Worm (Caenorhabditis elegans): Measurements from ENCODE around the gene T24H10.4.

Gene T24H10.4

DNA sequence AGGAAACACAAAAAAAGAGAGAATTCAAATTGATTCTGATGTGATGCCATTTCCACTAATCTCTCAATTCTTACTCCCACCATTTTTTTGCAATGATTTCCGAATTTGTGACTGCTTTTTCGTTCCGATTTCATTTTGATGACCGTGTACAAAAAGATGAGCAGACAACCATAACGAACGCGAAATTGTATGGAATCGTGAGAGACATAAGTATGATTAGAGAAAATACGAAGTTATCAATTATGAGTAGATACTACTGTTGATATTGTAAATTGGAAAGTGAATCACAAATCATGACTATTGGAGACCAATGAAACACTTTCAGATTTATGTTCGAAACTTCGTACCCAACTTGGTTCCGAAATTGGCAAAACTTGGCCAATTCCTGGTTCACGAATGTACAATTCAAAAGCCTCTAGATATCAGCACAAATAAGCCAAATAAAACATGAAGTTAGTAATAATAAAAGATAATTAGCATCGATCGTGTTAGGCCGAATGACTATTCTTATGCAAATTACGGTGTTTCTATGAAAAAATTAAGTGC is 2.2 kb downstream of the T24H10.4 start:
- TF ChIP-seq elt-2 (tag; optimal IDR thresholded peaks at IDR 0.05) (peak; percentile 37), jun-1 (tag; optimal IDR thresholded peaks at IDR 0.05) (no peak), nhr-76 (tag; optimal IDR thresholded peaks at IDR 0.05) (no peak), pqm-1 (tag; optimal IDR thresholded peaks at IDR 0.05) (peak; percentile 59)

DNA sequence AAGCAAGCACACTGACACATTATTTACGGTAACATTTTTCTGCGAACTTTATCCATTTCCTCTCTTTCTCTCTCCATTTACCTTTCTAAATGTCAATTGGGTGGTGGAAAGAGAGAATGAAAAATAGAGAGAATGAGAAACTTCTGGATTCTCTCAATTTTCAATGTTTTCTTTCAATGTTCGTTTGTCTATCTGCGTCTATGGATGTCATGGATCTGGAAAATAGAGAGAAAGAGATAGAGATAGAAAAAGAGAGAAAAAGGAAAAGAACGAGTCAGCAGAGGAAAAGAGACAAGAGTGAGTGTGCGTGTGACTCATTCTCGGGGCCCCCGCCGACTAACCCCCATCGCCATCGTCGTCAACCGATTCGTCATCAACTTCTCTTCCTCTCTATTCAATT is 3.5 kb downstream of the T24H10.4 start, which contains the start of gene jun-1:
TSS of gene jun-1 (plus strand) at position 307 of the 400 bp plus-strand sequence.
- TF ChIP-seq elt-2 (tag; optimal IDR thresholded peaks at IDR 0.05) = no peak
- TF ChIP-seq mdl-1 (tag; optimal IDR thresholded peaks at IDR 0.05) = peak; percentile 52
- TF ChIP-seq unc-39 (tag; optimal IDR thresholded peaks at IDR 0.05) = no peak
- no peak for TF ChIP-seq ceh-16 (tag; optimal IDR thresholded peaks at IDR 0.05)
- peak; percentile 99 for TF ChIP-seq nhr-23 (tag; optimal IDR thresholded peaks at IDR 0.05)
- TF ChIP-seq ztf-11 (tag; optimal IDR thresholded peaks at IDR 0.05) = no peak
- TF ChIP-seq pha-4 (tag; optimal IDR thresholded peaks at IDR 0.05) = peak; percentile 98
- no peak for TF ChIP-seq egl-5 (tag; optimal IDR thresholded peaks at IDR 0.05)
- no peak for TF ChIP-seq jun-1 (tag; optimal IDR thresholded peaks at IDR 0.05)
- TF ChIP-seq nhr-237 (tag; optimal IDR thresholded peaks at IDR 0.05) = no peak
- TF ChIP-seq zag-1 (tag; optimal IDR thresholded peaks at IDR 0.05) = no peak
- TF ChIP-seq nfya-1 (tag; optimal IDR thresholded peaks at IDR 0.05; ENCODE audit: insufficient read depth) = peak; percentile 82
- peak; percentile 82 for TF ChIP-seq nhr-43 (tag; optimal IDR thresholded peaks at IDR 0.05; ENCODE audit: poor library complexity, severe bottlenecking)
- no peak for TF ChIP-seq nhr-76 (tag; optimal IDR thresholded peaks at IDR 0.05)
- TF ChIP-seq daf-12 (tag; optimal IDR thresholded peaks at IDR 0.05) = no peak
- no peak for TF ChIP-seq mml-1 (tag; optimal IDR thresholded peaks at IDR 0.05)
- no peak for TF ChIP-seq fkh-2 (tag; optimal IDR thresholded peaks at IDR 0.05)
- TF ChIP-seq snpc-4 (tag; optimal IDR thresholded peaks at IDR 0.05) = peak; percentile 39
- TF ChIP-seq ceh-9 (tag; optimal IDR thresholded peaks at IDR 0.05) = no peak
- peak; percentile 38 for TF ChIP-seq nhr-77 (tag; optimal IDR thresholded peaks at IDR 0.05)
- peak; percentile 55 for TF ChIP-seq unc-62 (GFP tag; optimal IDR thresholded peaks at IDR 0.05)
- peak; percentile 67 for TF ChIP-seq hmg-11 (tag; optimal IDR thresholded peaks at IDR 0.05)
- peak; percentile 56 for TF ChIP-seq nhr-11 (tag; optimal IDR thresholded peaks at IDR 0.05)
- TF ChIP-seq aly-2 (tag; optimal IDR thresholded peaks at IDR 0.05) = no peak
- TF ChIP-seq ZK546.5 (tag; optimal IDR thresholded peaks at IDR 0.05) = no peak
- TF ChIP-seq fkh-10 (GFP tag; optimal IDR thresholded peaks at IDR 0.05) = peak; percentile 22
- peak; percentile 39 for TF ChIP-seq elt-1 (tag; optimal IDR thresholded peaks at IDR 0.05)
- TF ChIP-seq elt-3 (tag; optimal IDR thresholded peaks at IDR 0.05) = peak in 2 of 3 experiments; percentile 9 to 57
- peak; percentile 64 for TF ChIP-seq egl-27 (tag; optimal IDR thresholded peaks at IDR 0.05)
- TF ChIP-seq ztf-4 (tag; optimal IDR thresholded peaks at IDR 0.05) = no peak
- TF ChIP-seq fos-1 (tag; optimal IDR thresholded peaks at IDR 0.05) = peak; percentile 99
- TF ChIP-seq nhr-67 (tag; optimal IDR thresholded peaks at IDR 0.05) = no peak
- peak; percentile 37 for TF ChIP-seq R02D3.7 (tag; optimal IDR thresholded peaks at IDR 0.05)
- TF ChIP-seq nhr-12 (tag; optimal IDR thresholded peaks at IDR 0.05) = no peak
- TF ChIP-seq ceh-28 (tag; optimal IDR thresholded peaks at IDR 0.05) = peak; percentile 83
- TF ChIP-seq eor-1 (tag; optimal IDR thresholded peaks at IDR 0.05) = no peak
- TF ChIP-seq ama-1 (optimal IDR thresholded peaks at IDR 0.05) = no peak
- peak; percentile 38 for TF ChIP-seq tbx-2 (tag; optimal IDR thresholded peaks at IDR 0.05)
- TF ChIP-seq lin-39 (tag; optimal IDR thresholded peaks at IDR 0.05) = peak; percentile 52
- TF ChIP-seq nhr-25 (tag; optimal IDR thresholded peaks at IDR 0.05) = peak; percentile 90
- TF ChIP-seq lsy-12 (tag; optimal IDR thresholded peaks at IDR 0.05) = peak; percentile 74
- no peak for TF ChIP-seq sea-2 (GFP tag; optimal IDR thresholded peaks at IDR 0.05)
- no peak for TF ChIP-seq nhr-28 (tag; optimal IDR thresholded peaks at IDR 0.05)
- TF ChIP-seq skn-1 (tag; optimal IDR thresholded peaks at IDR 0.05) = peak; percentile 54
- peak; percentile 23 for TF ChIP-seq pqm-1 (tag; optimal IDR thresholded peaks at IDR 0.05)
- peak; percentile 53 for TF ChIP-seq lin-15B (tag; optimal IDR thresholded peaks at IDR 0.05)
- TF ChIP-seq ceh-82 (tag; optimal IDR thresholded peaks at IDR 0.05) = peak; percentile 54
